Fruit fly (Drosophila melanogaster) whole organism, embryonic: ENCODE results near the gene CG3862.

ENCODE experiments used
- Atf6 ChIP-seq: fragments of 200-800 bp; sonication (Bioruptor generic); IDR thresholded peaks from 2 replicates; pipeline ENCODE4 v1.3.6; 2022; ENCODE audit warnings: missing biosample characterization, missing genetic modification characterization
- Bgb ChIP-seq: fragments of 200-800 bp; sonication (Bioruptor generic); IDR thresholded peaks from 2 replicates; pipeline ENCODE4 v1.3.6; 2022; ENCODE audit warnings: missing biosample characterization, missing genetic modification characterization; ENCODE audit not compliant: partially characterized antibody
- CG10209 ChIP-seq: fragments of 200-800 bp; sonication (Bioruptor generic); optimal IDR thresholded peaks from 3 replicates; lab custom pipeline; 2017; ENCODE audit warnings: missing biosample characterization, mild to moderate bottlenecking, missing genetic modification characterization, missing genetic modification reagents
- CG10543 ChIP-seq: fragments of 200-800 bp; sonication (Bioruptor generic); optimal IDR thresholded peaks from 3 replicates; lab custom pipeline; 2017; ENCODE audit warnings: missing biosample characterization, mild to moderate bottlenecking, missing genetic modification characterization, moderate library complexity
- CG10979 ChIP-seq: fragments of 200-800 bp; sonication (Bioruptor generic); optimal IDR thresholded peaks from 2 replicates; lab custom pipeline; 2018; ENCODE audit warnings: missing biosample characterization, mild to moderate bottlenecking, missing genetic modification characterization, moderate library complexity
- CG11696 ChIP-seq: fragments of 200-800 bp; sonication (Bioruptor generic); IDR thresholded peaks from 2 replicates; pipeline ENCODE4 v1.3.6; 2022; ENCODE audit warnings: missing biosample characterization, missing genetic modification characterization
- CG13287 ChIP-seq: fragments of 200-800 bp; sonication (Bioruptor generic); IDR thresholded peaks from 2 replicates; pipeline ENCODE4 v1.3.6; 2022; ENCODE audit warnings: missing biosample characterization, missing genetic modification characterization; ENCODE audit not compliant: partially characterized antibody
- CG13894 ChIP-seq: fragments of 200-800 bp; sonication (Bioruptor generic); optimal IDR thresholded peaks from 3 replicates; lab custom pipeline; 2018; ENCODE audit warnings: missing biosample characterization, mild to moderate bottlenecking, missing genetic modification characterization, moderate library complexity
- CG15269 ChIP-seq: fragments of 200-800 bp; sonication (Bioruptor generic); optimal IDR thresholded peaks from 2 replicates; lab custom pipeline; 2018; ENCODE audit warnings: missing biosample characterization, mild to moderate bottlenecking, missing genetic modification characterization, moderate library complexity
- CG18011 ChIP-seq: fragments of 200-800 bp; sonication (Bioruptor generic); optimal IDR thresholded peaks from 2 replicates; lab custom pipeline; 2017; ENCODE audit warnings: missing biosample characterization, missing genetic modification characterization, mild to moderate bottlenecking, moderate library complexity, missing genotype
- CG2202 ChIP-seq: fragments of 200-800 bp; sonication (Bioruptor generic); optimal IDR thresholded peaks from 2 replicates; lab custom pipeline; 2018; ENCODE audit warnings: missing biosample characterization, mild to moderate bottlenecking, missing genetic modification characterization
- CG2875 ChIP-seq: fragments of 200-800 bp; sonication (Bioruptor generic); optimal IDR thresholded peaks from 2 replicates; lab custom pipeline; 2017; ENCODE audit warnings: missing biosample characterization, mild to moderate bottlenecking, missing genetic modification characterization, missing genetic modification reagents
- CG4404 ChIP-seq: fragments of 200-800 bp; sonication (Bioruptor generic); IDR thresholded peaks from 2 replicates; pipeline ENCODE4 v1.3.6; 2022; ENCODE audit warnings: missing biosample characterization, missing genetic modification characterization
- CG7839 ChIP-seq: fragments of 200-800 bp; sonication (Bioruptor generic); optimal IDR thresholded peaks from 3 replicates; lab custom pipeline; 2018; ENCODE audit warnings: missing biosample characterization, mild to moderate bottlenecking, missing genetic modification characterization, moderate library complexity
- CG7963 ChIP-seq: fragments of 200-800 bp; sonication (Bioruptor generic); IDR thresholded peaks from 3 replicates; pipeline ENCODE4 v1.3.6; 2022; ENCODE audit warnings: missing biosample characterization, missing genetic modification characterization; ENCODE audit not compliant: partially characterized antibody
- CG9437 ChIP-seq: fragments of 200-800 bp; sonication (Bioruptor generic); optimal IDR thresholded peaks from 2 replicates; lab custom pipeline; 2018; ENCODE audit warnings: missing biosample characterization, mild to moderate bottlenecking, missing genetic modification characterization
- CkIIα-i1 ChIP-seq: fragments of 200-800 bp; sonication (Bioruptor generic); IDR thresholded peaks from 2 replicates; pipeline ENCODE4 v1.3.6; 2022; ENCODE audit warnings: missing biosample characterization, missing genetic modification characterization
- Dbx ChIP-seq: fragments of 200-800 bp; sonication (Bioruptor generic); IDR thresholded peaks from 3 replicates; pipeline ENCODE4 v1.3.6; 2022; ENCODE audit warnings: missing biosample characterization, missing genetic modification characterization
- Dip2 ChIP-seq: fragments of 200-800 bp; sonication (Bioruptor generic); IDR thresholded peaks from 2 replicates; pipeline ENCODE4 v1.3.6; 2022; ENCODE audit warnings: missing biosample characterization, missing genetic modification characterization
- Dref ChIP-seq: fragments of 200-800 bp; sonication (Bioruptor generic); IDR thresholded peaks from 2 replicates; pipeline ENCODE4 v1.3.6; 2022; ENCODE audit warnings: missing biosample characterization, missing genetic modification characterization
- E2f2 ChIP-seq: fragments of 200-800 bp; sonication (Bioruptor generic); IDR thresholded peaks from 2 replicates; pipeline ENCODE4 v1.3.6; 2022; ENCODE audit warnings: missing biosample characterization, missing genetic modification characterization
- Fer2 ChIP-seq: fragments of 200-800 bp; sonication (Bioruptor generic); optimal IDR thresholded peaks from 2 replicates; lab custom pipeline; 2018; ENCODE audit warnings: missing biosample characterization, mild to moderate bottlenecking, missing genetic modification characterization, moderate library complexity
- H15 ChIP-seq: fragments of 200-800 bp; sonication (Bioruptor generic); IDR thresholded peaks from 3 replicates; pipeline ENCODE4 v1.3.6; 2022; ENCODE audit warnings: missing biosample characterization, missing genetic modification characterization
- HLH3B ChIP-seq: fragments of 200-800 bp; sonication (Bioruptor generic); IDR thresholded peaks from 2 replicates; pipeline ENCODE4 v1.3.6; 2022; ENCODE audit warnings: missing biosample characterization, missing genetic modification characterization
- Hr78 ChIP-seq, 2 experiments: fragments of 200-800 bp in 1 of 2; fragments of >200 bp in 1 of 2; sonication (Bioruptor generic) in 1 of 2; optimal IDR thresholded peaks; 2 replicates each; lab custom pipeline; 2017 to 2019; ENCODE audit warnings: missing biosample characterization in 2 of 2, missing genetic modification characterization in 2 of 2, mild to moderate bottlenecking in 1 of 2, moderate library complexity in 1 of 2
- MTF-1 ChIP-seq: fragments of 200-800 bp; sonication (Bioruptor generic); optimal IDR thresholded peaks from 2 replicates; lab custom pipeline; 2018; ENCODE audit warnings: missing biosample characterization, mild to moderate bottlenecking, missing genetic modification characterization, borderline replicate concordance
- Mrtf ChIP-seq: fragments of 200-800 bp; sonication (Bioruptor generic); IDR thresholded peaks from 3 replicates; pipeline ENCODE4 v1.3.6; 2022; ENCODE audit warnings: missing biosample characterization, missing genetic modification characterization
- Ptx1 ChIP-seq: fragments of 200-800 bp; sonication (Bioruptor generic); IDR thresholded peaks from 2 replicates; pipeline ENCODE4 v1.3.6; 2022; ENCODE audit warnings: missing biosample characterization, missing genetic modification characterization
- Six4 ChIP-seq: fragments of 200-800 bp; sonication (Bioruptor generic); optimal IDR thresholded peaks from 2 replicates; lab custom pipeline; 2016; ENCODE audit warnings: missing biosample characterization, missing genetic modification characterization
- Sox102F ChIP-seq: fragments of 200-800 bp; sonication (Bioruptor generic); optimal IDR thresholded peaks from 2 replicates; lab custom pipeline; 2018; ENCODE audit warnings: missing biosample characterization, mild to moderate bottlenecking, missing genetic modification characterization, moderate library complexity
- btn ChIP-seq: fragments of 200-800 bp; sonication (Bioruptor generic); optimal IDR thresholded peaks from 2 replicates; lab custom pipeline; 2016; ENCODE audit warnings: missing biosample characterization, missing genetic modification characterization
- dm ChIP-seq: fragments of 200-800 bp; sonication (Bioruptor generic); optimal IDR thresholded peaks from 3 replicates; lab custom pipeline; 2016; ENCODE audit warnings: missing biosample characterization, missing genetic modification characterization
- ems ChIP-seq: fragments of 200-800 bp; sonication (Bioruptor generic); optimal IDR thresholded peaks from 3 replicates; lab custom pipeline; 2016; ENCODE audit warnings: missing biosample characterization, missing genetic modification characterization
- h ChIP-seq: fragments of >200 bp; optimal IDR thresholded peaks from 2 replicates; lab custom pipeline; 2017
- lmd ChIP-seq: fragments of 200-800 bp; sonication (Bioruptor generic); IDR thresholded peaks from 2 replicates; pipeline ENCODE4 v1.3.6; 2022; ENCODE audit warnings: missing biosample characterization, missing genetic modification characterization
- lola ChIP-seq, 3 experiments: fragments of >200 bp in 2 of 3; fragments of 200-800 bp in 1 of 3; sonication (Bioruptor generic) in 1 of 3; optimal IDR thresholded peaks; 2 replicates each; lab custom pipeline; 2017 to 2019; ENCODE audit warnings: missing biosample characterization in 3 of 3, missing genetic modification characterization in 3 of 3, mild to moderate bottlenecking in 1 of 3, moderate library complexity in 1 of 3
- otp ChIP-seq: fragments of 200-800 bp; sonication (Bioruptor generic); IDR thresholded peaks from 3 replicates; pipeline ENCODE4, ENCODE4 v1.3.6; 2022; ENCODE audit warnings: missing biosample characterization, missing genetic modification characterization
- pb ChIP-seq: fragments of 200-800 bp; sonication (Bioruptor generic); optimal IDR thresholded peaks from 3 replicates; lab custom pipeline; 2016; ENCODE audit warnings: missing biosample characterization, missing genetic modification characterization
- pho ChIP-seq: fragments of 200-800 bp; sonication (Bioruptor generic); optimal IDR thresholded peaks from 2 replicates; lab custom pipeline; 2016; ENCODE audit warnings: missing biosample characterization, missing genetic modification characterization
- ro ChIP-seq: fragments of 200-800 bp; sonication (Bioruptor generic); IDR thresholded peaks from 2 replicates; pipeline ENCODE4 v1.3.6; 2022; ENCODE audit warnings: missing biosample characterization, missing genetic modification characterization
- row ChIP-seq: fragments of 200-800 bp; sonication (Bioruptor generic); IDR thresholded peaks from 3 replicates; pipeline ENCODE4 v1.3.6; 2022; ENCODE audit warnings: missing biosample characterization, missing genetic modification characterization
- sc ChIP-seq, 3 experiments: fragments of >200 bp in 2 of 3; fragments of 200-800 bp in 1 of 3; sonication (Bioruptor generic) in 1 of 3; optimal IDR thresholded peaks; 2 replicates in 2 of 3; 3 replicates in 1 of 3; lab custom pipeline; 2017; ENCODE audit warnings: mild to moderate bottlenecking in 1 of 3, missing biosample characterization in 1 of 3, missing genetic modification characterization in 1 of 3, missing genetic modification reagents in 1 of 3
- sens-2 ChIP-seq: fragments of 200-800 bp; sonication (Bioruptor generic); IDR thresholded peaks from 2 replicates; pipeline ENCODE4 v1.3.6; 2022; ENCODE audit warnings: missing biosample characterization, missing genetic modification characterization
- sob ChIP-seq: fragments of 200-800 bp; sonication (Bioruptor generic); IDR thresholded peaks from 2 replicates; pipeline ENCODE4 v1.3.6; 2022; ENCODE audit warnings: missing biosample characterization, missing genetic modification characterization
- sug ChIP-seq: fragments of 200-800 bp; optimal IDR thresholded peaks from 2 replicates; lab custom pipeline; 2019; ENCODE audit warnings: missing biosample characterization, mild to moderate bottlenecking, missing genetic modification characterization, moderate library complexity
- tll ChIP-seq, 2 experiments: fragments of 200-800 bp in 1 of 2; fragments of >200 bp in 1 of 2; sonication (Bioruptor generic) in 1 of 2; optimal IDR thresholded peaks; 2 replicates each; lab custom pipeline; 2017 to 2019; ENCODE audit warnings: missing biosample characterization in 2 of 2, missing genetic modification characterization in 2 of 2, mild to moderate bottlenecking in 1 of 2, moderate library complexity in 1 of 2
- unc-4 ChIP-seq: fragments of 200-800 bp; sonication (Bioruptor generic); IDR thresholded peaks from 2 replicates; pipeline ENCODE4 v1.3.6; 2022; ENCODE audit warnings: missing biosample characterization, missing genetic modification characterization; ENCODE audit not compliant: partially characterized antibody
- usp ChIP-seq: fragments of >200 bp; optimal IDR thresholded peaks from 2 replicates; lab custom pipeline; 2017; ENCODE audit warnings: missing biosample characterization, missing genetic modification characterization
- zfh1 ChIP-seq: fragments of 200-800 bp; sonication (Bioruptor generic); IDR thresholded peaks from 3 replicates; pipeline ENCODE4 v1.3.6; 2022; ENCODE audit warnings: missing biosample characterization, missing genetic modification characterization

CG3862 gene

DNA sequence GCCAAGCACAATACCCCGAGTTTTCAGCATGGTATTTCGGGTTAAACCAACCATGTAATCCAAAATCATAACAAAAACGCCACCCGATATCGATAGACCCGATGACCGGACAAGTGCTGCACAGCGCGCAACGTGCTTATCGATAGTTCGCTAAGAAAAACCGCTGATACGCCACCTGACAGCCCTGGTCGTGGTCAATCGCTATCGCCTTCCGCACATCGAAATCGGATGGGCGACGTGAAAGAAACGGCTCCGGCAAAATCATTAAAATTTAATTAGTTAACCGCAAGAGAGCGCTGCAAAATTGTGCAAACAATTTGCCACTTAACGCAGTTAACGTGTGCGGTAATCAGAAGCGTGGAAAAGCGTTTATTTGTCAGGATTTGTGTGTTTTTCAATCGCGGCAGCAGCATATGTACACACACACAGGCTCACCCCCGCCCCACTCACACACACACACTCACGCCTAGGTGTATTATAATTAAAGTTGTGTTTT is at the start of gene CG3862, which contains the start of gene dock (continued):
- no peak for TF ChIP-seq Sox102F (GFP tag; lab: Kevin White, UChicago)
- peak; percentile 66 for TF ChIP-seq CG10543 (GFP tag; lab: Kevin White, UChicago)
- TF ChIP-seq CG2202 (tag; lab: Kevin White, UChicago), result peak; percentile 38
- TF ChIP-seq Fer2 (tag; lab: Kevin White, UChicago), result no peak
- peak; percentile 66 for TF ChIP-seq dm (GFP tag; lab: Kevin White, UChicago)
- peak; percentile 37 for TF ChIP-seq CG18011 (GFP tag; lab: Kevin White, UChicago)
- peak; percentile 12 for TF ChIP-seq CG9437 (GFP tag; lab: Kevin White, UChicago)
- TF ChIP-seq Hr78 (GFP tag; optimal IDR thresholded peaks at IDR 0.05; lab: Kevin White, UChicago), result peak in 1 of 2 experiments; percentile 20
- peak; percentile 75 for TF ChIP-seq sob
- 0 out of 3 replicates have a peak, but pooled peaks have one; percentile 16 for TF ChIP-seq Mrtf (GFP tag; lab: Robert Waterston, UW)
- TF ChIP-seq row, result peak; percentile 45; the same call in 2 of the 3 replicates
- TF ChIP-seq Ptx1 (GFP tag; lab: Robert Waterston, UW), result peak; percentile 30; the same call in 1 of the 2 replicates
- peak; percentile 77 for TF ChIP-seq E2f2 (GFP tag; lab: Robert Waterston, UW)
- TF ChIP-seq sc (optimal IDR thresholded peaks at IDR 0.05; lab: Kevin White, UChicago), result no peak
- TF ChIP-seq sc (GFP tag; optimal IDR thresholded peaks at IDR 0.05; lab: Kevin White, UChicago), result no peak
- no peak for TF ChIP-seq CkIIα-i1 (GFP tag; lab: Robert Waterston, UW)
- no peak for TF ChIP-seq usp (GFP tag; lab: Kevin White, UChicago)
- peak; percentile 62 for TF ChIP-seq ems (GFP tag; lab: Kevin White, UChicago)
- peak; percentile 28; the same call in 1 of the 2 replicates for TF ChIP-seq lmd
- peak; percentile 96 for TF ChIP-seq CG13287
- peak; percentile 37 for TF ChIP-seq CG13894 (tag; lab: Kevin White, UChicago)
- no peak for TF ChIP-seq CG11696
- TF ChIP-seq pho (GFP tag; lab: Kevin White, UChicago), result peak; percentile 74
- peak; percentile 100 for TF ChIP-seq Dref (GFP tag; lab: Robert Waterston, UW)
- TF ChIP-seq CG7963 (GFP tag; lab: Robert Waterston, UW), result peak; percentile 97
- peak; percentile 39 for TF ChIP-seq CG15269
- TF ChIP-seq CG10209 (GFP tag; lab: Kevin White, UChicago), result no peak
- TF ChIP-seq lola (GFP tag; optimal IDR thresholded peaks at IDR 0.05; lab: Kevin White, UChicago), result peak in 1 of 3 experiments; percentile 1
- no peak for TF ChIP-seq CG4404 (GFP tag; lab: Robert Waterston, UW)
- TF ChIP-seq otp (GFP tag; lab: Robert Waterston, UW), result no peak
- no peak for TF ChIP-seq tll (GFP tag; optimal IDR thresholded peaks at IDR 0.05; lab: Kevin White, UChicago)
- no peak for TF ChIP-seq sens-2
- peak; percentile 95 for TF ChIP-seq unc-4
- 0 out of 2 replicates have a peak, but pooled peaks have one; percentile 25 for TF ChIP-seq Atf6 (GFP tag; lab: Robert Waterston, UW)
- TF ChIP-seq Bgb (GFP tag; lab: Robert Waterston, UW), result peak; percentile 99
- TF ChIP-seq Dbx (GFP tag; lab: Robert Waterston, UW), result peak; percentile 69
- TF ChIP-seq Dip2 (GFP tag; lab: Robert Waterston, UW), result no peak
- no peak for TF ChIP-seq CG2875 (GFP tag; lab: Kevin White, UChicago)
- peak; percentile 17 for TF ChIP-seq Six4 (GFP tag; lab: Kevin White, UChicago)
- TF ChIP-seq MTF-1 (GFP tag; lab: Kevin White, UChicago), result peak; percentile 29
- peak; percentile 61; the same call in 1 of the 3 replicates for TF ChIP-seq zfh1 (GFP tag; lab: Robert Waterston, UW)
- TF ChIP-seq CG7839 (tag; lab: Kevin White, UChicago), result peak; percentile 38
- TF ChIP-seq CG10979 (tag; lab: Kevin White, UChicago), result peak; percentile 43
- TF ChIP-seq h (lab: Kevin White, UChicago), result no peak
- TF ChIP-seq H15 (GFP tag; lab: Robert Waterston, UW), result peak; percentile 33; the same call in 1 of the 3 replicates
- TF ChIP-seq pb (GFP tag; lab: Kevin White, UChicago), result peak; percentile 48
- no peak for TF ChIP-seq ro (GFP tag; lab: Robert Waterston, UW)
- no peak for TF ChIP-seq btn (GFP tag; lab: Kevin White, UChicago)
- TF ChIP-seq sug (tag; lab: Kevin White, UChicago), result peak; percentile 56
- TF ChIP-seq HLH3B, result peak; percentile 26; the same call in 1 of the 2 replicates
